Fruit fly (Drosophila melanogaster): ENCODE results near the gene CG12531.

Gene CG12531

dm6 chrX:19683040-19683875, 35.5 kb upstream of the CG12531 start, which contains the start of the genes dome and Ubqn:
TSS of gene dome (minus strand) at chrX:19683518.
TSS of gene Ubqn (plus strand) at chrX:19683808.
- TF ChIP-seq CG4617 (GFP tag; optimal IDR thresholded peaks at IDR 0.05; ENCODE audit: borderline replicate concordance), result peak; percentile 51
- TF ChIP-seq Drgx (GFP tag; IDR thresholded peaks at IDR 0.05), result no peak
- peak; percentile 24; the same call in 1 of the 2 replicates for TF ChIP-seq chm (GFP tag; IDR thresholded peaks at IDR 0.05)
- peak; percentile 79 for TF ChIP-seq CG1603 (tag; optimal IDR thresholded peaks at IDR 0.05)
- peak; percentile 93 for TF ChIP-seq Dll (GFP tag; IDR thresholded peaks at IDR 0.05; ENCODE audit: partially characterized antibody)
- no peak for TF ChIP-seq CG15073 (GFP tag; optimal IDR thresholded peaks at IDR 0.05)
- TF ChIP-seq pros (GFP tag; optimal IDR thresholded peaks at IDR 0.05), result no peak
- no peak for TF ChIP-seq cwo (GFP tag; optimal IDR thresholded peaks at IDR 0.05)
- TF ChIP-seq CG9876 (GFP tag; optimal IDR thresholded peaks at IDR 0.05), result no peak
- peak; percentile 27 for TF ChIP-seq ewg (GFP tag; optimal IDR thresholded peaks at IDR 0.05)
- peak; percentile 78 for TF ChIP-seq CG12155 (GFP tag; optimal IDR thresholded peaks at IDR 0.05)
- no peak for TF ChIP-seq MTF-1 (GFP tag; optimal IDR thresholded peaks at IDR 0.05; ENCODE audit: borderline replicate concordance)
- TF ChIP-seq ab (GFP tag; optimal IDR thresholded peaks at IDR 0.05), result no peak
- TF ChIP-seq dysf (GFP tag; IDR thresholded peaks at IDR 0.05), result no peak
- no peak for TF ChIP-seq CG7357 (GFP tag; IDR thresholded peaks at IDR 0.05)
- TF ChIP-seq Hmx (GFP tag; optimal IDR thresholded peaks at IDR 0.05), result no peak
- no peak for TF ChIP-seq CG1602 (GFP tag; optimal IDR thresholded peaks at IDR 0.05)
- no peak for TF ChIP-seq lab (GFP tag; optimal IDR thresholded peaks at IDR 0.05)
- TF ChIP-seq sim (GFP tag; IDR thresholded peaks at IDR 0.05), result no peak
- peak; percentile 95 for TF ChIP-seq cg (GFP tag; optimal IDR thresholded peaks at IDR 0.05)
- TF ChIP-seq CG6175 (GFP tag; IDR thresholded peaks at IDR 0.05), result no peak
- no peak for TF ChIP-seq H15 (GFP tag; IDR thresholded peaks at IDR 0.05)
- no peak for TF ChIP-seq CG18764 (GFP tag; optimal IDR thresholded peaks at IDR 0.05)
- TF ChIP-seq CG7556 (GFP tag; optimal IDR thresholded peaks at IDR 0.05), result no peak
- TF ChIP-seq H2.0 (GFP tag; IDR thresholded peaks at IDR 0.05), result no peak
- TF ChIP-seq row (GFP tag; IDR thresholded peaks at IDR 0.05), result peak; percentile 56
- TF ChIP-seq CG3163 (GFP tag; optimal IDR thresholded peaks at IDR 0.05), result peak; percentile 60
- no peak for TF ChIP-seq aop (GFP tag; IDR thresholded peaks at IDR 0.05)
- no peak for TF ChIP-seq CrebB (tag; optimal IDR thresholded peaks at IDR 0.05)
- TF ChIP-seq Abd-B (GFP tag; optimal IDR thresholded peaks at IDR 0.05), result no peak
- no peak for TF ChIP-seq Nf-YA (GFP tag; IDR thresholded peaks at IDR 0.05)
- peak; percentile 74 for TF ChIP-seq sug (tag; optimal IDR thresholded peaks at IDR 0.05)
- TF ChIP-seq pita (GFP tag; optimal IDR thresholded peaks at IDR 0.05), result no peak
- no peak for TF ChIP-seq D19B (GFP tag; optimal IDR thresholded peaks at IDR 0.05)
- TF ChIP-seq CG14860 (GFP tag; IDR thresholded peaks at IDR 0.05; ENCODE audit: partially characterized antibody), result peak; percentile 95
- no peak for TF ChIP-seq CG17568 (GFP tag; optimal IDR thresholded peaks at IDR 0.05)
- no peak for TF ChIP-seq TFAM (GFP tag; optimal IDR thresholded peaks at IDR 0.05)
- peak; percentile 33 for TF ChIP-seq CG13894 (tag; optimal IDR thresholded peaks at IDR 0.05)
- no peak for TF ChIP-seq luna (GFP tag; optimal IDR thresholded peaks at IDR 0.05)
- TF ChIP-seq phol (tag; optimal IDR thresholded peaks at IDR 0.05), result peak; percentile 54
- no peak for TF ChIP-seq eyg (GFP tag; optimal IDR thresholded peaks at IDR 0.05)
- TF ChIP-seq zf30C (GFP tag; optimal IDR thresholded peaks at IDR 0.05), result no peak
- TF ChIP-seq CG4328 (GFP tag; optimal IDR thresholded peaks at IDR 0.05), result no peak
- peak; percentile 39 for TF ChIP-seq Lhr (GFP tag; optimal IDR thresholded peaks at IDR 0.05)
- no peak for TF ChIP-seq sisA (GFP tag; IDR thresholded peaks at IDR 0.05)
- peak; percentile 83 for TF ChIP-seq CG8478 (optimal IDR thresholded peaks at IDR 0.05)
- no peak for TF ChIP-seq pnt (GFP tag; optimal IDR thresholded peaks at IDR 0.05)
- no peak for TF ChIP-seq pfk (GFP tag; optimal IDR thresholded peaks at IDR 0.05)
- TF ChIP-seq fru (optimal IDR thresholded peaks at IDR 0.05), result no peak
- TF ChIP-seq CG17612 (GFP tag; IDR thresholded peaks at IDR 0.05), result no peak
